Worm (Caenorhabditis elegans) whole organism, mixed stage, embryonic: ENCODE results near the gene sulp-2.

ENCODE experiments used
- M03D4.4 ChIP-seq: sonication (generic microtip); optimal IDR thresholded peaks from 2 replicates; lab custom pipeline; 2017; ENCODE audit warnings: mild to moderate bottlenecking, missing genetic modification characterization, missing compliant biosample characterization
- blmp-1 ChIP-seq: fragments of 150-350 bp; optimal IDR thresholded peaks from 2 replicates; lab custom pipeline; 2014; ENCODE audit warnings: missing biosample characterization, missing genetic modification characterization
- ces-1 ChIP-seq: fragments of 150-350 bp; optimal IDR thresholded peaks from 2 replicates; lab custom pipeline; 2014; ENCODE audit warnings: missing biosample characterization, missing genetic modification reagents, missing genetic modification characterization
- lin-32 ChIP-seq: fragments of 200-800 bp; sonication (Bioruptor generic); optimal IDR thresholded peaks from 2 replicates; lab custom pipeline; 2018; ENCODE audit warnings: mild to moderate bottlenecking, missing genetic modification characterization, missing compliant biosample characterization
- lsy-2 ChIP-seq: fragments of 150-350 bp; optimal IDR thresholded peaks from 2 replicates; lab custom pipeline; 2014; ENCODE audit warnings: missing biosample characterization, missing genetic modification characterization
- mep-1 ChIP-seq: fragments of 150-350 bp; optimal IDR thresholded peaks from 2 replicates; lab custom pipeline; 2017; ENCODE audit warnings: missing biosample characterization, missing genetic modification reagents, missing genetic modification characterization, inconsistent platforms
- nhr-12 ChIP-seq: fragments of 150-350 bp; optimal IDR thresholded peaks from 2 replicates; lab custom pipeline; 2014; ENCODE audit warnings: missing biosample characterization, missing genetic modification characterization
- nhr-76 ChIP-seq: sonication (generic microtip); optimal IDR thresholded peaks from 2 replicates; lab custom pipeline; 2017; ENCODE audit warnings: missing biosample characterization, missing genetic modification characterization
- pha-4 ChIP-seq: fragments of 150-350 bp; optimal IDR thresholded peaks from 2 replicates; lab custom pipeline; 2018; ENCODE audit warnings: missing biosample characterization, missing genetic modification reagents, missing genetic modification characterization
- snpc-4 ChIP-seq: fragments of 150-350 bp; optimal IDR thresholded peaks from 2 replicates; lab custom pipeline; 2014; ENCODE audit warnings: missing biosample characterization, missing genetic modification characterization
- unc-39 ChIP-seq: fragments of 150-350 bp; optimal IDR thresholded peaks from 2 replicates; lab custom pipeline; 2014; ENCODE audit warnings: missing biosample characterization, missing genetic modification characterization
- unc-62 ChIP-seq: fragments of 150-350 bp; optimal IDR thresholded peaks from 2 replicates; lab custom pipeline; 2014; ENCODE audit warnings: missing biosample characterization, missing genetic modification reagents, missing genetic modification characterization

DNA sequence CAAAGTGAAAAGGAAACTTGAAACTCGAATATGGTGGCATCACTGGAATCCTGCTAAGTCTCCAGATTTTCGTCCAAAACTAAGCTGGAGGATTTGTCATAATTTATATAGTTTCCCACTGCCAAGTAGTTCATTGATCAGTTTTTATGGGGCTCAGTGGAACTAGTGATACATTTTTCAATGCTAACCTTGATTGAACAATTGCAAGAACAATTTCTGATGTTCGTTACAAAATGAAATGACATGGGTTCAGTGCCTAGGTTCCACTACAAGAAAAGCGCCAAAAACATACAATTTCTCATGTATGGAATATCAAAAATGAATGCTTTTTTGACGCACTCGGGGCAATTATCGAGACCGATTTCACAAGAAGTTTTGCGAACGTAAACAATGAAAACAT, 22.7 kb upstream of the sulp-2 start:
- no peak for TF ChIP-seq blmp-1 (tag; lab: Kevin White, UChicago)
- TF ChIP-seq M03D4.4 (tag; lab: Kevin White, UChicago), result no peak
- no peak for TF ChIP-seq mep-1
- TF ChIP-seq pha-4 (tag; lab: Kevin White, UChicago), result no peak
- no peak for TF ChIP-seq nhr-12 (tag; lab: Kevin White, UChicago)
- no peak for TF ChIP-seq unc-62 (GFP tag; lab: Kevin White, UChicago)
- TF ChIP-seq lsy-2 (tag; lab: Kevin White, UChicago), result no peak
- TF ChIP-seq nhr-76 (tag; lab: Kevin White, UChicago), result no peak
- no peak for TF ChIP-seq snpc-4 (tag; lab: Kevin White, UChicago)
- TF ChIP-seq ces-1, result no peak
- no peak for TF ChIP-seq lin-32
- no peak for TF ChIP-seq unc-39 (tag; lab: Kevin White, UChicago)
